Fruit fly (Drosophila melanogaster) whole organism, prepupa: ENCODE measurements around the gene S-Lap3.
A peak's percentile ranks its signal among the peaks of the same experiment; 100 is the strongest.

Experiments
- CG10631 ChIP-seq: fragments of 200-800 bp; sonication (Bioruptor generic); optimal IDR thresholded peaks from 2 replicates; lab custom pipeline; 2016; ENCODE audit warnings: missing biosample characterization, missing genetic modification characterization
- CG10669 ChIP-seq: fragments of 200-800 bp; sonication (Bioruptor generic); optimal IDR thresholded peaks from 3 replicates; lab custom pipeline; 2018; ENCODE audit warnings: missing biosample characterization, mild to moderate bottlenecking, missing genetic modification characterization, moderate library complexity
- CG11294 ChIP-seq: fragments of 200-800 bp; sonication (Bioruptor generic); IDR thresholded peaks from 2 replicates; pipeline ENCODE4 v1.3.6; 2022; ENCODE audit warnings: missing biosample characterization, missing genetic modification characterization
- CG11762 ChIP-seq: fragments of 200-800 bp; sonication (Bioruptor generic); optimal IDR thresholded peaks from 3 replicates; lab custom pipeline; 2016; ENCODE audit warnings: missing biosample characterization, missing genetic modification characterization; ENCODE audit not compliant: insufficient read depth
- CG15336 ChIP-seq: fragments of 200-800 bp; sonication (Bioruptor generic); IDR thresholded peaks from 2 replicates; pipeline ENCODE4 v1.3.6; 2022; ENCODE audit warnings: missing biosample characterization, missing genetic modification characterization
- CG16779 ChIP-seq: fragments of 200-800 bp; sonication (Bioruptor generic); optimal IDR thresholded peaks from 3 replicates; lab custom pipeline; 2017; ENCODE audit warnings: missing biosample characterization, mild to moderate bottlenecking, missing genetic modification characterization
- CG3032 ChIP-seq: fragments of 200-800 bp; optimal IDR thresholded peaks from 2 replicates; lab custom pipeline; 2019; ENCODE audit warnings: missing biosample characterization, mild to moderate bottlenecking, missing genetic modification characterization, moderate library complexity
- CG31627 ChIP-seq: fragments of 200-800 bp; sonication (Bioruptor generic); optimal IDR thresholded peaks from 3 replicates; lab custom pipeline; 2016; ENCODE audit warnings: missing biosample characterization, missing genetic modification characterization
- CG32006 ChIP-seq: fragments of 200-800 bp; sonication (Bioruptor generic); optimal IDR thresholded peaks from 3 replicates; lab custom pipeline; 2017; ENCODE audit warnings: missing biosample characterization, mild to moderate bottlenecking, missing genetic modification characterization
- CG34406 ChIP-seq: fragments of 200-800 bp; sonication (Bioruptor generic); optimal IDR thresholded peaks from 3 replicates; lab custom pipeline; 2016; ENCODE audit warnings: missing biosample characterization, missing genetic modification characterization
- CG3919 ChIP-seq: fragments of 200-800 bp; sonication (Bioruptor generic); optimal IDR thresholded peaks from 3 replicates; lab custom pipeline; 2016; ENCODE audit warnings: missing biosample characterization, missing genetic modification characterization
- CG4318 ChIP-seq: fragments of 200-800 bp; sonication (Bioruptor generic); optimal IDR thresholded peaks from 3 replicates; lab custom pipeline; 2017; ENCODE audit warnings: missing biosample characterization, mild to moderate bottlenecking, missing genetic modification characterization
- CG6163 ChIP-seq: fragments of 200-800 bp; sonication (Bioruptor generic); IDR thresholded peaks from 3 replicates; pipeline ENCODE4 v1.3.6; 2022; ENCODE audit warnings: missing biosample characterization, missing genetic modification characterization
- CG6276 ChIP-seq: fragments of 200-800 bp; sonication (Bioruptor generic); optimal IDR thresholded peaks from 2 replicates; lab custom pipeline; 2017; ENCODE audit warnings: missing biosample characterization, mild to moderate bottlenecking, missing genetic modification characterization
- CG6792 ChIP-seq: fragments of 200-800 bp; sonication (Bioruptor generic); optimal IDR thresholded peaks from 3 replicates; lab custom pipeline; 2016; ENCODE audit warnings: missing biosample characterization, missing genetic modification characterization
- CG6854 ChIP-seq: fragments of 200-800 bp; sonication (Bioruptor generic); optimal IDR thresholded peaks from 2 replicates; lab custom pipeline; 2017; ENCODE audit warnings: missing biosample characterization, mild to moderate bottlenecking, missing genetic modification characterization
- CG7368 ChIP-seq: fragments of 200-800 bp; sonication (Bioruptor generic); optimal IDR thresholded peaks from 3 replicates; lab custom pipeline; 2016; ENCODE audit warnings: missing biosample characterization, missing genetic modification characterization
- CG8319 ChIP-seq: fragments of 200-800 bp; sonication (Bioruptor generic); optimal IDR thresholded peaks from 3 replicates; lab custom pipeline; 2016; ENCODE audit warnings: missing biosample characterization, missing genetic modification characterization
- Eip75B ChIP-seq: fragments of 200-800 bp; sonication (Bioruptor generic); optimal IDR thresholded peaks from 3 replicates; lab custom pipeline; 2016; ENCODE audit warnings: missing biosample characterization, missing genetic modification characterization
- Eip78C ChIP-seq: fragments of 200-800 bp; sonication (Bioruptor generic); peaks from one replicate; lab custom pipeline; 2016; ENCODE audit warnings: missing biosample characterization, missing genetic modification characterization
- Ets21C ChIP-seq: fragments of 200-800 bp; sonication (Bioruptor generic); optimal IDR thresholded peaks from 3 replicates; lab custom pipeline; 2016; ENCODE audit warnings: missing biosample characterization, missing genetic modification characterization
- Ets96B ChIP-seq: fragments of 200-800 bp; optimal IDR thresholded peaks from 2 replicates; lab custom pipeline; 2019; ENCODE audit warnings: missing biosample characterization, mild to moderate bottlenecking, missing genetic modification characterization, moderate library complexity
- Gug ChIP-seq: fragments of 200-800 bp; sonication (Bioruptor generic); IDR thresholded peaks from 2 replicates; pipeline ENCODE4 v1.3.6; 2022; ENCODE audit warnings: missing biosample characterization, missing genetic modification characterization
- Hr39 ChIP-seq: fragments of 200-800 bp; sonication (Bioruptor generic); optimal IDR thresholded peaks from 2 replicates; lab custom pipeline; 2016; ENCODE audit warnings: missing biosample characterization, missing genetic modification characterization
- Hr4 ChIP-seq: fragments of 200-800 bp; sonication (Bioruptor generic); optimal IDR thresholded peaks from 3 replicates; lab custom pipeline; 2016; ENCODE audit warnings: missing biosample characterization, missing genetic modification characterization
- Lpt ChIP-seq: fragments of 200-800 bp; sonication (Bioruptor generic); optimal IDR thresholded peaks from 3 replicates; lab custom pipeline; 2016; ENCODE audit warnings: missing biosample characterization, missing genetic modification characterization
- Met ChIP-seq: fragments of 200-800 bp; sonication (Bioruptor generic); optimal IDR thresholded peaks from 3 replicates; lab custom pipeline; 2016; ENCODE audit warnings: missing biosample characterization, missing genetic modification characterization
- OdsH ChIP-seq: fragments of 200-800 bp; sonication (Bioruptor generic); optimal IDR thresholded peaks from 3 replicates; lab custom pipeline; 2016; ENCODE audit warnings: missing biosample characterization, missing genetic modification characterization
- Smox ChIP-seq: fragments of 200-800 bp; sonication (Bioruptor generic); optimal IDR thresholded peaks from 3 replicates; lab custom pipeline; 2016; ENCODE audit warnings: missing biosample characterization, missing genetic modification characterization
- Sox102F ChIP-seq: fragments of 200-800 bp; sonication (Bioruptor generic); optimal IDR thresholded peaks from 2 replicates; lab custom pipeline; 2016; ENCODE audit warnings: missing biosample characterization, mild to moderate bottlenecking, missing genetic modification characterization
- Sox14 ChIP-seq: fragments of 200-800 bp; sonication (Bioruptor generic); optimal IDR thresholded peaks from 3 replicates; lab custom pipeline; 2016; ENCODE audit warnings: missing biosample characterization, missing genetic modification characterization
- Sox15 ChIP-seq: fragments of 200-800 bp; sonication (Bioruptor generic); optimal IDR thresholded peaks from 3 replicates; lab custom pipeline; 2016; ENCODE audit warnings: missing biosample characterization, missing genetic modification characterization
- acj6 ChIP-seq: fragments of 200-800 bp; sonication (Bioruptor generic); optimal IDR thresholded peaks from 3 replicates; lab custom pipeline; 2016; ENCODE audit warnings: missing biosample characterization, missing genetic modification characterization
- cyc ChIP-seq: fragments of 200-800 bp; sonication (Bioruptor generic); optimal IDR thresholded peaks from 3 replicates; lab custom pipeline; 2016; ENCODE audit warnings: missing biosample characterization, missing genetic modification characterization
- dac ChIP-seq: fragments of 200-800 bp; sonication (Bioruptor generic); optimal IDR thresholded peaks from 2 replicates; lab custom pipeline; 2017; ENCODE audit warnings: missing biosample characterization, mild to moderate bottlenecking, missing genetic modification characterization
- dsx ChIP-seq: fragments of 200-800 bp; optimal IDR thresholded peaks from 3 replicates; lab custom pipeline; 2019; ENCODE audit warnings: missing biosample characterization, mild to moderate bottlenecking, missing genetic modification characterization, moderate library complexity; ENCODE audit not compliant: poor library complexity, severe bottlenecking
- eg ChIP-seq: fragments of 200-800 bp; sonication (Bioruptor generic); IDR thresholded peaks from 3 replicates; pipeline ENCODE4 v1.3.6; 2022; ENCODE audit warnings: missing biosample characterization, missing genetic modification characterization
- fd59A ChIP-seq: fragments of 200-800 bp; sonication (Bioruptor generic); optimal IDR thresholded peaks from 2 replicates; lab custom pipeline; 2017; ENCODE audit warnings: missing biosample characterization, mild to moderate bottlenecking, missing genetic modification characterization, missing genetic modification reagents
- fd85E ChIP-seq: fragments of 200-800 bp; sonication (Bioruptor generic); optimal IDR thresholded peaks from 3 replicates; lab custom pipeline; 2016; ENCODE audit warnings: missing biosample characterization, missing genetic modification characterization
- fkh ChIP-seq: fragments of 200-800 bp; sonication (Bioruptor generic); optimal IDR thresholded peaks from 3 replicates; lab custom pipeline; 2017; ENCODE audit warnings: missing biosample characterization, mild to moderate bottlenecking, missing genetic modification characterization, moderate library complexity
- lz ChIP-seq: fragments of 200-800 bp; sonication (Bioruptor generic); optimal IDR thresholded peaks from 3 replicates; lab custom pipeline; 2016; ENCODE audit warnings: missing biosample characterization, missing genetic modification characterization
- net ChIP-seq: fragments of 200-800 bp; sonication (Bioruptor generic); optimal IDR thresholded peaks from 3 replicates; lab custom pipeline; 2016; ENCODE audit warnings: missing biosample characterization, missing genetic modification characterization
- pdm3 ChIP-seq: fragments of 200-800 bp; sonication (Bioruptor generic); optimal IDR thresholded peaks from 3 replicates; lab custom pipeline; 2016; ENCODE audit warnings: missing biosample characterization, missing genetic modification characterization
- salr ChIP-seq, 2 experiments: fragments of 200-800 bp; sonication (Bioruptor generic); optimal IDR thresholded peaks; 3 replicates each; lab custom pipeline; 2016 to 2018; ENCODE audit warnings: missing biosample characterization in 2 of 2, missing genetic modification characterization in 2 of 2, mild to moderate bottlenecking in 1 of 2
- ss ChIP-seq, 2 experiments: fragments of 200-800 bp; sonication (Bioruptor generic); optimal IDR thresholded peaks; 2 replicates in 1 of 2; 3 replicates in 1 of 2; lab custom pipeline; 2017 to 2018; ENCODE audit warnings: mild to moderate bottlenecking in 2 of 2, missing biosample characterization in 2 of 2, missing genetic modification characterization in 2 of 2, moderate library complexity in 1 of 2
- svp ChIP-seq: fragments of 200-800 bp; sonication (Bioruptor generic); peaks from one replicate; lab custom pipeline; 2016; ENCODE audit warnings: missing biosample characterization, missing genetic modification characterization
- topi ChIP-seq: fragments of 200-800 bp; sonication (Bioruptor generic); optimal IDR thresholded peaks from 3 replicates; lab custom pipeline; 2016; ENCODE audit warnings: missing biosample characterization, missing genetic modification characterization
- vri ChIP-seq: fragments of 200-800 bp; sonication (Bioruptor generic); optimal IDR thresholded peaks from 3 replicates; lab custom pipeline; 2016; ENCODE audit warnings: missing biosample characterization, mild to moderate bottlenecking, missing genetic modification characterization

Gene S-Lap3

dm6 chr3L:10442486-10442885 is 22.5 kb upstream of the S-Lap3 start:
- TF ChIP-seq CG15336 (GFP tag; lab: Robert Waterston, UW) (no peak), cyc (GFP tag; lab: Kevin White, UChicago) (no peak), Smox (GFP tag; lab: Kevin White, UChicago) (no peak), Hr39 (no peak), CG6276 (GFP tag; lab: Kevin White, UChicago) (no peak), CG11294 (no peak), CG3919 (GFP tag; lab: Kevin White, UChicago) (no peak), fkh (GFP tag; lab: Kevin White, UChicago) (no peak), CG11762 (no peak), CG16779 (tag; lab: Kevin White, UChicago) (no peak), CG6792 (GFP tag; lab: Kevin White, UChicago) (no peak), Sox15 (GFP tag; lab: Kevin White, UChicago) (no peak), acj6 (GFP tag; lab: Kevin White, UChicago) (no peak), CG8319 (no peak), dac (GFP tag; lab: Kevin White, UChicago) (no peak), CG4318 (GFP tag; lab: Kevin White, UChicago) (no peak), Hr4 (GFP tag; lab: Kevin White, UChicago) (no peak)

DNA sequence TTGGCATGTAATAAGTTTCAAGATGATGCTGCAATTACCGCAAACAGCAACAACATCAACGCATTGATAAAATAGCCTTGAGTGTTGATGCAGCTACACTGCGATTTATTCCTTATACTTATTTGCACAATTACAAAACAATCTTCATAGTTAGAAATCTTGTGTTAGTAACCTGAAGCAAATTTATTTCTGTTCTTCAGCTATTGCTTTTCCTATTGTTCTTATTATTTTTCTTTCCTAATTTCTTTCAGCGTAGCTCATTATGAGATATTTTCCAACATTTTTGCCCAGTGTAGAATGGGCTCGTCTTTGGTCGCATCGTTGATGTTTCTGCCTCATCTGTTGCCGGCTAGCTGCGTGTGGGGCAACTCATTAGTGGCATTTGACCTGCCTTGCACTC is 21.0 kb upstream of the S-Lap3 start:
- TF ChIP-seq Smox (GFP tag; lab: Kevin White, UChicago) (no peak), CG8319 (no peak), Ets96B (tag; lab: Kevin White, UChicago) (peak; percentile 5), CG34406 (no peak), Eip78C (GFP tag; lab: Kevin White, UChicago) (peak; percentile 58), eg (GFP tag; lab: Robert Waterston, UW) (peak; percentile 66), CG6854 (no peak), Hr4 (GFP tag; lab: Kevin White, UChicago) (peak; percentile 68), Lpt (peak; percentile 34), CG31627 (GFP tag; lab: Kevin White, UChicago) (no peak), CG10669 (GFP tag; lab: Kevin White, UChicago) (peak; percentile 26), fd85E (GFP tag; lab: Kevin White, UChicago) (no peak), Hr39 (no peak), Gug (GFP tag; lab: Robert Waterston, UW) (no peak), CG6792 (GFP tag; lab: Kevin White, UChicago) (no peak), dsx (peak; percentile 4), vri (GFP tag; lab: Kevin White, UChicago) (no peak), CG32006 (GFP tag; lab: Kevin White, UChicago) (peak; percentile 71), salr (GFP tag; optimal IDR thresholded peaks at IDR 0.05; lab: Kevin White, UChicago) (no peak), cyc (GFP tag; lab: Kevin White, UChicago) (no peak), CG6163 (no peak), svp (GFP tag; lab: Kevin White, UChicago) (no peak), OdsH (GFP tag; lab: Kevin White, UChicago) (peak; percentile 36), Sox14 (GFP tag; lab: Kevin White, UChicago) (peak; percentile 6), acj6 (GFP tag; lab: Kevin White, UChicago) (peak; percentile 19), Met (no peak), net (peak; percentile 20), Sox102F (GFP tag; lab: Kevin White, UChicago) (no peak), Ets21C (GFP tag; lab: Kevin White, UChicago) (no peak), fkh (GFP tag; lab: Kevin White, UChicago) (no peak), ss (GFP tag; optimal IDR thresholded peaks at IDR 0.05; lab: Kevin White, UChicago) (no peak), fd59A (GFP tag; lab: Kevin White, UChicago) (peak; percentile 24), CG4318 (GFP tag; lab: Kevin White, UChicago) (peak; percentile 43), CG7368 (no peak), CG6276 (GFP tag; lab: Kevin White, UChicago) (peak; percentile 34), CG16779 (tag; lab: Kevin White, UChicago) (no peak), topi (GFP tag; lab: Kevin White, UChicago) (no peak), CG11762 (no peak), CG11294 (no peak), Eip75B (GFP tag; lab: Kevin White, UChicago) (peak; percentile 1), dac (GFP tag; lab: Kevin White, UChicago) (peak; percentile 42), Sox15 (GFP tag; lab: Kevin White, UChicago) (no peak), CG10631 (GFP tag; lab: Kevin White, UChicago) (peak; percentile 36), lz (GFP tag; lab: Kevin White, UChicago) (no peak), CG3919 (GFP tag; lab: Kevin White, UChicago) (peak; percentile 9), pdm3 (no peak), CG3032 (peak; percentile 18), CG15336 (GFP tag; lab: Robert Waterston, UW) (peak; percentile 70)
